Worm (Caenorhabditis elegans): ENCODE data around the gene srz-42.

Gene srz-42

ce11 chrIV:14137063-14137462 lies 7.9 kb downstream of the srz-42 start, which contains the start of gene srz-31:
srz-31 (plus strand) TSS chrIV:14137363.
- no peak for TF ChIP-seq nhr-12 (tag; optimal IDR thresholded peaks at IDR 0.05)
- no peak for TF ChIP-seq mab-5 (tag; optimal IDR thresholded peaks at IDR 0.05)

- TF ChIP-seq mdl-1 (tag; optimal IDR thresholded peaks at IDR 0.05) (no peak), nhr-12 (tag; optimal IDR thresholded peaks at IDR 0.05) (no peak), dmd-4 (tag; optimal IDR thresholded peaks at IDR 0.05) (no peak), ceh-82 (tag; optimal IDR thresholded peaks at IDR 0.05) (no peak), mbf-1 (tag; optimal IDR thresholded peaks at IDR 0.05) (no peak), nhr-6 (tag; optimal IDR thresholded peaks at IDR 0.05) (no peak), mab-5 (tag; optimal IDR thresholded peaks at IDR 0.05) (no peak), peb-1 (tag; optimal IDR thresholded peaks at IDR 0.05) (no peak), ztf-11 (tag; optimal IDR thresholded peaks at IDR 0.05) (no peak), nhr-77 (tag; optimal IDR thresholded peaks at IDR 0.05) (no peak)
Measured at ce11 chrIV:14143042-14143441, 13.9 kb downstream of the srz-42 start.

ce11 chrIV:14145594-14145993 lies 16.4 kb downstream of the srz-42 start, which contains the start of gene oac-37:
oac-37 (plus strand) TSS chrIV:14145894.
- TF ChIP-seq lsy-2 (tag; optimal IDR thresholded peaks at IDR 0.05): no peak
- no peak for TF ChIP-seq unc-39 (tag; optimal IDR thresholded peaks at IDR 0.05)
- TF ChIP-seq snpc-4 (tag; optimal IDR thresholded peaks at IDR 0.05): no peak
- TF ChIP-seq sma-9 (GFP tag; optimal IDR thresholded peaks at IDR 0.05): no peak
- no peak for TF ChIP-seq sma-9 (tag; optimal IDR thresholded peaks at IDR 0.05)
- no peak for TF ChIP-seq nhr-77 (tag; optimal IDR thresholded peaks at IDR 0.05)
- TF ChIP-seq peb-1 (tag; optimal IDR thresholded peaks at IDR 0.05): no peak

- no peak for TF ChIP-seq mbf-1 (tag; optimal IDR thresholded peaks at IDR 0.05)
- no peak for TF ChIP-seq unc-62 (GFP tag; optimal IDR thresholded peaks at IDR 0.05)
Measured at ce11 chrIV:14153261-14153660, 24.1 kb downstream of the srz-42 start, which contains the start of gene oac-38. oac-38 (minus strand) TSS chrIV:14153361.

ce11 chrIV:14158086-14158485 lies 28.9 kb downstream of the srz-42 start, which contains the start of gene R05A10.8:
R05A10.8 (minus strand) TSS chrIV:14158186.
- TF ChIP-seq unc-62 (GFP tag; optimal IDR thresholded peaks at IDR 0.05): no peak
- TF ChIP-seq ztf-4 (tag; optimal IDR thresholded peaks at IDR 0.05): no peak
- TF ChIP-seq nhr-77 (tag; optimal IDR thresholded peaks at IDR 0.05): no peak
- no peak for TF ChIP-seq nhr-10 (tag; optimal IDR thresholded peaks at IDR 0.05)
- TF ChIP-seq C34F6.9 (tag; optimal IDR thresholded peaks at IDR 0.05): no peak
- TF ChIP-seq ztf-1 (GFP tag; conservative IDR thresholded peaks at IDR 0.05): no peak

- TF ChIP-seq nhr-237 (tag; optimal IDR thresholded peaks at IDR 0.05) (no peak), Y55F3AM.14 (GFP tag; optimal IDR thresholded peaks at IDR 0.05) (no peak)
Measured at ce11 chrIV:14162772-14163171, 33.6 kb downstream of the srz-42 start, which contains the start of gene R05A10.7. R05A10.7 (minus strand) TSS chrIV:14162872.

- TF ChIP-seq blmp-1 (tag; optimal IDR thresholded peaks at IDR 0.05; ENCODE audit: insufficient read depth) (no peak), lsy-2 (tag; optimal IDR thresholded peaks at IDR 0.05) (no peak), nhr-23 (tag; optimal IDR thresholded peaks at IDR 0.05) (no peak), R02D3.7 (tag; optimal IDR thresholded peaks at IDR 0.05) (no peak), alr-1 (tag; optimal IDR thresholded peaks at IDR 0.05) (no peak), aly-2 (tag; optimal IDR thresholded peaks at IDR 0.05) (no peak), mdl-1 (tag; optimal IDR thresholded peaks at IDR 0.05) (no peak), lin-11 (tag; optimal IDR thresholded peaks at IDR 0.05) (no peak), nhr-25 (tag; optimal IDR thresholded peaks at IDR 0.05) (no peak), nhr-12 (tag; optimal IDR thresholded peaks at IDR 0.05) (no peak), mab-5 (tag; optimal IDR thresholded peaks at IDR 0.05) (no peak), nhr-10 (tag; optimal IDR thresholded peaks at IDR 0.05) (no peak), dmd-4 (tag; optimal IDR thresholded peaks at IDR 0.05) (no peak), elt-3 (tag; optimal IDR thresholded peaks at IDR 0.05) (no peak)
Measured at ce11 chrIV:14164109-14164508, 34.9 kb downstream of the srz-42 start.
